Worm (Caenorhabditis elegans) whole organism, young adult: ENCODE measurements around the gene bli-2.

ENCODE experiments used
- B0019.2 ChIP-seq: fragments of 200-800 bp; sonication (Bioruptor generic); conservative IDR thresholded peaks from 2 replicates; pipeline ENCODE4 v1.3.6; 2022; ENCODE audit warnings: missing genetic modification reagents, missing genetic modification characterization, missing compliant biosample characterization
- B0261.1 ChIP-seq: sonication (generic microtip); optimal IDR thresholded peaks from 2 replicates; lab custom pipeline; 2016; ENCODE audit warnings: mild to moderate bottlenecking, missing genetic modification characterization, moderate library complexity, missing compliant biosample characterization
- C06A6.2 ChIP-seq: fragments of 200-800 bp; sonication (Bioruptor generic); conservative IDR thresholded peaks from 2 replicates; pipeline ENCODE4 v1.3.6; 2022; ENCODE audit warnings: missing genetic modification characterization, missing compliant biosample characterization
- D2030.7 ChIP-seq: fragments of 200-800 bp; sonication (Bioruptor generic); IDR thresholded peaks from 2 replicates; pipeline ENCODE4 v1.3.6; 2022; ENCODE audit warnings: missing genetic modification reagents, missing genetic modification characterization, missing compliant biosample characterization
- F33H1.4 ChIP-seq: fragments of 200-800 bp; sonication (Bioruptor generic); IDR thresholded peaks from 2 replicates; pipeline ENCODE4 v1.3.6; 2022; ENCODE audit warnings: missing genetic modification reagents, missing genetic modification characterization, missing compliant biosample characterization
- F52B5.7 ChIP-seq: sonication (generic microtip); optimal IDR thresholded peaks from 2 replicates; lab custom pipeline; 2016; ENCODE audit warnings: mild to moderate bottlenecking, missing genetic modification characterization, missing compliant biosample characterization
- F57C9.4 ChIP-seq: sonication (generic microtip); optimal IDR thresholded peaks from 2 replicates; lab custom pipeline; 2017; ENCODE audit warnings: mild to moderate bottlenecking, missing genetic modification characterization, missing compliant biosample characterization
- T07F8.4 ChIP-seq: sonication (generic microtip); optimal IDR thresholded peaks from 2 replicates; lab custom pipeline; 2016; ENCODE audit warnings: mild to moderate bottlenecking, missing genetic modification characterization, moderate library complexity, missing compliant biosample characterization
- Y56A3A.18 ChIP-seq: fragments of 200-800 bp; sonication (Bioruptor generic); IDR thresholded peaks from 2 replicates; pipeline ENCODE4 v1.3.6; 2022; ENCODE audit warnings: missing genetic modification reagents, missing genetic modification characterization, missing compliant biosample characterization
- akir-1 ChIP-seq: fragments of 200-800 bp; sonication (Bioruptor generic); optimal IDR thresholded peaks from 2 replicates; lab custom pipeline; 2018; ENCODE audit warnings: mild to moderate bottlenecking, missing genetic modification characterization, moderate library complexity, missing compliant biosample characterization
- ccch-3 ChIP-seq: fragments of 200-800 bp; sonication (Bioruptor generic); optimal IDR thresholded peaks from 2 replicates; lab custom pipeline; 2018; ENCODE audit warnings: mild to moderate bottlenecking, missing genetic modification characterization, missing compliant biosample characterization
- die-1 ChIP-seq: sonication (generic microtip); optimal IDR thresholded peaks from 2 replicates; lab custom pipeline; 2016; ENCODE audit warnings: missing genotype, mild to moderate bottlenecking, missing genetic modification characterization, missing compliant biosample characterization
- efl-1 ChIP-seq: fragments of 150-350 bp; optimal IDR thresholded peaks from 2 replicates; lab custom pipeline; 2014; ENCODE audit warnings: missing biosample characterization, missing genetic modification reagents, missing genetic modification characterization
- him-1 ChIP-seq: sonication (generic microtip); optimal IDR thresholded peaks from 2 replicates; lab custom pipeline; 2016; ENCODE audit warnings: missing genotype, missing genetic modification reagents, missing genetic modification characterization, missing compliant biosample characterization
- hsf-1 ChIP-seq: fragments of 200-800 bp; sonication (Bioruptor generic); IDR thresholded peaks from 2 replicates; pipeline ENCODE4 v1.3.6; 2022; ENCODE audit warnings: missing genetic modification reagents, missing genetic modification characterization, missing compliant biosample characterization
- lin-35 ChIP-seq, 3 experiments: fragments of 150-350 bp in 2 of 3; sonication (generic microtip) in 1 of 3; optimal IDR thresholded peaks; 2 replicates each; lab custom pipeline; 2014 to 2018; ENCODE audit warnings: missing biosample characterization in 3 of 3, missing genetic modification characterization in 3 of 3, missing genetic modification reagents in 3 of 3
- lsl-1 ChIP-seq: fragments of 200-800 bp; sonication (Bioruptor generic); optimal IDR thresholded peaks from 2 replicates; lab custom pipeline; 2018; ENCODE audit warnings: mild to moderate bottlenecking, missing genetic modification characterization, moderate library complexity, missing compliant biosample characterization
- mcd-1 ChIP-seq: fragments of 200-800 bp; sonication (Bioruptor generic); IDR thresholded peaks from 2 replicates; pipeline ENCODE4 v1.3.6; 2022; ENCODE audit warnings: missing genetic modification reagents, missing genetic modification characterization, missing compliant biosample characterization
- mes-4 ChIP-seq: sonication (generic microtip); optimal IDR thresholded peaks from 2 replicates; lab custom pipeline; 2016; ENCODE audit warnings: missing genotype, missing genetic modification characterization, missing compliant biosample characterization
- nhr-120 ChIP-seq: fragments of 200-800 bp; sonication (Bioruptor generic); IDR thresholded peaks from 2 replicates; pipeline ENCODE4 v1.3.6; 2022; ENCODE audit warnings: missing genetic modification characterization, missing compliant biosample characterization
- nhr-27 ChIP-seq: fragments of 200-800 bp; sonication (Bioruptor generic); optimal IDR thresholded peaks from 2 replicates; lab custom pipeline; 2018; ENCODE audit warnings: mild to moderate bottlenecking, missing genetic modification characterization, moderate library complexity, missing compliant biosample characterization
- nhr-90 ChIP-seq: sonication (generic microtip); optimal IDR thresholded peaks from 2 replicates; lab custom pipeline; 2016; ENCODE audit warnings: missing genotype, mild to moderate bottlenecking, missing genetic modification characterization, missing compliant biosample characterization
- pbrm-1 ChIP-seq: fragments of 200-800 bp; sonication (Bioruptor generic); IDR thresholded peaks from 2 replicates; pipeline ENCODE4 v1.3.6; 2022; ENCODE audit warnings: missing genetic modification reagents, missing genetic modification characterization, missing compliant biosample characterization
- rcor-1 ChIP-seq: fragments of 200-800 bp; sonication (Bioruptor generic); IDR thresholded peaks from 2 replicates; pipeline ENCODE4 v1.3.6; 2022; ENCODE audit warnings: missing genetic modification reagents, missing genetic modification characterization, missing compliant biosample characterization
- rpc-1 ChIP-seq, 2 experiments: fragments of 150-350 bp in 1 of 2; sonication (generic microtip) in 1 of 2; optimal IDR thresholded peaks; 2 replicates each; lab custom pipeline; 2014 to 2018; ENCODE audit warnings: missing biosample characterization in 1 of 2, missing genetic modification characterization in 1 of 2, missing genetic modification reagents in 1 of 2, missing genotype in 1 of 2
- snpc-1.1 ChIP-seq: sonication (generic microtip); optimal IDR thresholded peaks from 2 replicates; lab custom pipeline; 2017; ENCODE audit warnings: missing genetic modification characterization, mild to moderate bottlenecking, missing compliant biosample characterization, antibody characterized with exemption, moderate library complexity, missing genotype, missing genetic modification reagents; ENCODE audit not compliant: insufficient read depth
- snpc-1.3 ChIP-seq: sonication (generic microtip); optimal IDR thresholded peaks from 2 replicates; lab custom pipeline; 2017; ENCODE audit warnings: missing genetic modification characterization, mild to moderate bottlenecking, missing compliant biosample characterization, antibody characterized with exemption, moderate library complexity, missing genotype, missing genetic modification reagents; ENCODE audit not compliant: insufficient read depth
- snpc-4 ChIP-seq, 5 experiments: fragments of 150-350 bp in 1 of 5; sonication (generic microtip) in 4 of 5; optimal IDR thresholded peaks; 2 replicates each; lab custom pipeline; 2014 to 2018; ENCODE audit warnings: missing genetic modification characterization in 5 of 5, missing biosample characterization in 3 of 5, antibody characterized with exemption in 2 of 5, mild to moderate bottlenecking in 2 of 5, missing compliant biosample characterization in 2 of 5, missing genotype in 2 of 5, moderate library complexity in 2 of 5, missing genetic modification reagents in 1 of 5
- sptf-2 ChIP-seq: fragments of 200-800 bp; sonication (Bioruptor generic); optimal IDR thresholded peaks from 2 replicates; lab custom pipeline; 2018; ENCODE audit warnings: mild to moderate bottlenecking, missing genetic modification characterization, missing compliant biosample characterization
- tbp1 ChIP-seq: fragments of 200-800 bp; sonication (Bioruptor generic); optimal IDR thresholded peaks from 2 replicates; lab custom pipeline; 2018; ENCODE audit warnings: mild to moderate bottlenecking, missing genetic modification characterization, missing compliant biosample characterization
- tbx-9 ChIP-seq: sonication (generic microtip); optimal IDR thresholded peaks from 2 replicates; lab custom pipeline; 2016; ENCODE audit warnings: borderline replicate concordance, missing genetic modification characterization, inconsistent platforms, missing compliant biosample characterization
- ztf-25 ChIP-seq: fragments of 200-800 bp; sonication (Bioruptor generic); IDR thresholded peaks from 2 replicates; pipeline ENCODE4 v1.3.6; 2022; ENCODE audit warnings: missing genetic modification reagents, missing genetic modification characterization, missing compliant biosample characterization
- ztf-6 ChIP-seq: fragments of 200-800 bp; sonication (Bioruptor generic); IDR thresholded peaks from 2 replicates; pipeline ENCODE4 v1.3.6; 2022; ENCODE audit warnings: missing genetic modification reagents, missing genetic modification characterization, missing compliant biosample characterization

Gene bli-2

ce11 chrII:5669580-5669979 is 17.3 kb upstream of the bli-2 start, which contains the start of gene C25H3.17:
C25H3.17 (minus strand) TSS chrII:5669680.
- TF ChIP-seq nhr-90 (tag; lab: Kevin White, UChicago): no peak
- TF ChIP-seq Y56A3A.18 (GFP tag; lab: Robert Waterston, UW): no peak
- TF ChIP-seq die-1 (tag; lab: Kevin White, UChicago): no peak
- no peak for TF ChIP-seq lin-35 (GFP tag; optimal IDR thresholded peaks at IDR 0.05; lab: Kevin White, UChicago)
- TF ChIP-seq mcd-1: no peak
- no peak for TF ChIP-seq nhr-27 (tag; lab: Kevin White, UChicago)
- no peak for TF ChIP-seq T07F8.4 (tag; lab: Kevin White, UChicago)
- no peak for TF ChIP-seq F57C9.4
- no peak for TF ChIP-seq lsl-1
- TF ChIP-seq sptf-2 (GFP tag; lab: Kevin White, UChicago): no peak

ce11 chrII:5668830-5669229 is 16.6 kb upstream of the bli-2 start, which contains the start of gene C25H3.7:
C25H3.7 (minus strand) TSS chrII:5668930.
- TF ChIP-seq sptf-2 (GFP tag; lab: Kevin White, UChicago) (no peak), him-1 (tag; lab: Kevin White, UChicago) (no peak), C06A6.2 (no peak), snpc-1.3 (tag; lab: Kevin White, UChicago) (no peak), pbrm-1 (GFP tag; lab: Robert Waterston, UW) (no peak)

ce11 chrII:5667540-5667939 is 15.3 kb upstream of the bli-2 start:
- TF ChIP-seq pbrm-1 (GFP tag; lab: Robert Waterston, UW): no peak
- TF ChIP-seq F52B5.7: no peak
- peak; percentile 7 for TF ChIP-seq B0261.1 (tag; lab: Kevin White, UChicago)
- TF ChIP-seq F33H1.4: no peak
- peak; percentile 20 for TF ChIP-seq rpc-1 (optimal IDR thresholded peaks at IDR 0.05; lab: Kevin White, UChicago)
- TF ChIP-seq rpc-1 (tag; optimal IDR thresholded peaks at IDR 0.05; lab: Kevin White, UChicago): peak; percentile 62
- no peak for TF ChIP-seq B0019.2 (GFP tag; lab: Robert Waterston, UW)
- TF ChIP-seq hsf-1 (GFP tag; lab: Robert Waterston, UW): no peak
- no peak for TF ChIP-seq tbx-9 (tag; lab: Kevin White, UChicago)
- peak; percentile 69 for TF ChIP-seq tbp1 (GFP tag; lab: Kevin White, UChicago)
- no peak for TF ChIP-seq snpc-4 (GFP tag; optimal IDR thresholded peaks at IDR 0.05; lab: Kevin White, UChicago)
- TF ChIP-seq snpc-4 (tag; optimal IDR thresholded peaks at IDR 0.05; lab: Kevin White, UChicago): no peak

- TF ChIP-seq rpc-1 (optimal IDR thresholded peaks at IDR 0.05; lab: Kevin White, UChicago) (no peak), rpc-1 (tag; optimal IDR thresholded peaks at IDR 0.05; lab: Kevin White, UChicago) (no peak), snpc-1.1 (tag; lab: Kevin White, UChicago) (no peak), him-1 (tag; lab: Kevin White, UChicago) (peak; percentile 74), akir-1 (GFP tag; lab: Kevin White, UChicago) (no peak), T07F8.4 (tag; lab: Kevin White, UChicago) (no peak), ccch-3 (GFP tag; lab: Kevin White, UChicago) (no peak)
Measured at ce11 chrII:5665991-5666390, 13.8 kb upstream of the bli-2 start, which contains the start of gene C25H3.16. C25H3.16 (plus strand) TSS chrII:5666291.

- TF ChIP-seq ztf-25 (GFP tag; lab: Robert Waterston, UW) (no peak), akir-1 (GFP tag; lab: Kevin White, UChicago) (no peak), D2030.7 (no peak), ztf-6 (no peak), nhr-120 (GFP tag; lab: Robert Waterston, UW) (no peak), F52B5.7 (no peak), mes-4 (tag; lab: Kevin White, UChicago) (no peak), nhr-27 (tag; lab: Kevin White, UChicago) (no peak), rcor-1 (GFP tag; lab: Robert Waterston, UW) (no peak), die-1 (tag; lab: Kevin White, UChicago) (no peak), efl-1 (GFP tag; lab: Kevin White, UChicago) (no peak)
Measured at ce11 chrII:5665029-5665428, 12.8 kb upstream of the bli-2 start, which contains the start of gene C25H3.15. C25H3.15 (plus strand) TSS chrII:5665329.
